Worm (Caenorhabditis elegans): ENCODE data around the gene ife-2.

ce11 chrX:334452-334851 is 48.1 kb downstream of the ife-2 start:
- TF ChIP-seq unc-55 (GFP tag; optimal IDR thresholded peaks at IDR 0.05) (no peak), nhr-25 (tag; optimal IDR thresholded peaks at IDR 0.05) (no peak), sma-9 (GFP tag; optimal IDR thresholded peaks at IDR 0.05) (no peak), sma-9 (tag; optimal IDR thresholded peaks at IDR 0.05) (no peak), nhr-12 (tag; optimal IDR thresholded peaks at IDR 0.05) (no peak), ztf-11 (tag; optimal IDR thresholded peaks at IDR 0.05) (no peak)

Data from whole organism, L2 larva.